Comparison of ENCODE assay signal across 1 fruit fly cellular context in the genomic region with DNA sequence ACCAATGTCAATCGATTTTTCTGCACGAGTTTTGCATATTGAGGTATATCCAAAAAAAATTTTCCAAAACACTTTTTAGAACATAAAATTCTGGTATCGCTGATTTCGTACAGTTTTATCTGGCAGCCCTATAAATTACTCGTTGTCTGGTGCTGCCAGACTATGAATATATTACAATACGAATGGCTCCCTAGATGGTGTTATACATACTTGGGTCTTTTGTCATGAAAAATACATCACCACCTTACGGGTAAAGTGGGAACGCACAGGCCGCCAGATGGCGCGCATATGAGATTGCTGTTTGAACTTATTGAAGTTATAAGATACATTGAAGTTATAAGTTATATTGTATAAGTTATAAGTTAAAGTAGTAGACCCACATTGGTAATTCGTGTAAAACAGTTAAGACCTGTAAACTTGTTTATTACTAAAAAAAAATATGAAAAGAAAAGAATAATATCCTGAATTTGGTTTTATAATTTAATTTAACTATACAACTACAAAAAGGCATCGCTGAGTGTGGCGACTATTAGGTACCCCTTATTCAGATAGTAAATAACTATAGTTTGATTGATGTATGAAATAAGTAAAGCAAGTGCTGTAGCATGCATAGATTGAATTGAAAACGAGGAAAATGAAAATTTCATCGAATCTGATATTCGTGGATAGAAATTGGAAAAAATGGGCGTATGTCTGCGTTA.
TF ChIP-seq lines count a peak whose summit lies in the region.

No protein-coding gene starts in this region.

TF ChIP-seq in whole organism, embryonic, 481 proteins besides CTCF, POLR2A, EP300 and RAD21 (continued from another document and continues in another):
- TF ChIP-seq odd (GFP tag; optimal IDR thresholded peaks at IDR 0.05; lab: Kevin White, UChicago), result no peak
- peak; percentile 22 for TF ChIP-seq CG9876 (GFP tag; optimal IDR thresholded peaks at IDR 0.05; lab: Kevin White, UChicago)
- TF ChIP-seq ara (GFP tag; IDR thresholded peaks at IDR 0.05; lab: Robert Waterston, UW), result peak; percentile 68
- TF ChIP-seq Ada2b (GFP tag; IDR thresholded peaks at IDR 0.05; lab: Robert Waterston, UW), result peak; percentile 27; the same call in 1 of the 2 replicates
- TF ChIP-seq CG13287 (GFP tag; IDR thresholded peaks at IDR 0.05; lab: Robert Waterston, UW; ENCODE audit: partially characterized antibody), result peak; percentile 78
- TF ChIP-seq HLHmδ (GFP tag; optimal IDR thresholded peaks at IDR 0.05; lab: Kevin White, UChicago), result no peak
- peak; percentile 69 for TF ChIP-seq E2f2 (GFP tag; IDR thresholded peaks at IDR 0.05; lab: Robert Waterston, UW)
- no peak for TF ChIP-seq CG17568 (GFP tag; optimal IDR thresholded peaks at IDR 0.05; lab: Kevin White, UChicago)
- TF ChIP-seq HmgD (GFP tag; optimal IDR thresholded peaks at IDR 0.05; lab: Kevin White, UChicago), result peak; percentile 65
- peak; percentile 73 for TF ChIP-seq CG15696 (tag; optimal IDR thresholded peaks at IDR 0.05; lab: Kevin White, UChicago)
- TF ChIP-seq lola (GFP tag; optimal IDR thresholded peaks at IDR 0.05; lab: Kevin White, UChicago), result no peak
- no peak for TF ChIP-seq D19B (GFP tag; optimal IDR thresholded peaks at IDR 0.05; lab: Kevin White, UChicago)
- TF ChIP-seq Blimp-1 (GFP tag; optimal IDR thresholded peaks at IDR 0.05; lab: Kevin White, UChicago), result peak; percentile 33
- TF ChIP-seq Atf3 (GFP tag; optimal IDR thresholded peaks at IDR 0.05; lab: Kevin White, UChicago), result peak; percentile 50
- TF ChIP-seq CG6791 (GFP tag; IDR thresholded peaks at IDR 0.05; lab: Robert Waterston, UW; ENCODE audit: partially characterized antibody), result peak; percentile 69
- TF ChIP-seq Hr51 (GFP tag; optimal IDR thresholded peaks at IDR 0.05; lab: Kevin White, UChicago), result peak in 1 of 2 experiments; percentile 34
- no peak for TF ChIP-seq CG31441 (GFP tag; IDR thresholded peaks at IDR 0.05; lab: Robert Waterston, UW)
- TF ChIP-seq crol (GFP tag; IDR thresholded peaks at IDR 0.05; lab: Robert Waterston, UW), result no peak
- TF ChIP-seq CG12391 (tag; optimal IDR thresholded peaks at IDR 0.05; lab: Kevin White, UChicago), result peak; percentile 40
- TF ChIP-seq shn (GFP tag; optimal IDR thresholded peaks at IDR 0.05; lab: Kevin White, UChicago), result peak; percentile 48
- TF ChIP-seq scrt (GFP tag; optimal IDR thresholded peaks at IDR 0.05; lab: Kevin White, UChicago), result no peak
- TF ChIP-seq amos (GFP tag; IDR thresholded peaks at IDR 0.05; lab: Robert Waterston, UW; ENCODE audit: partially characterized antibody), result peak; percentile 54; the same call in 1 of the 2 replicates
- no peak for TF ChIP-seq Ravus (GFP tag; IDR thresholded peaks at IDR 0.05; lab: Robert Waterston, UW)
- TF ChIP-seq CG10979 (tag; optimal IDR thresholded peaks at IDR 0.05; lab: Kevin White, UChicago), result peak; percentile 54
- no peak for TF ChIP-seq TFAM (GFP tag; optimal IDR thresholded peaks at IDR 0.05; lab: Kevin White, UChicago)
- no peak for TF ChIP-seq CrebB (tag; optimal IDR thresholded peaks at IDR 0.05; lab: Kevin White, UChicago)
- TF ChIP-seq nerfin-2 (GFP tag; IDR thresholded peaks at IDR 0.05; lab: Robert Waterston, UW; ENCODE audit: partially characterized antibody), result peak; percentile 41
- no peak for TF ChIP-seq gcm (GFP tag; optimal IDR thresholded peaks at IDR 0.05; lab: Kevin White, UChicago)
- peak; percentile 86 for TF ChIP-seq stwl (tag; optimal IDR thresholded peaks at IDR 0.05; lab: Kevin White, UChicago)
- TF ChIP-seq trem (tag; optimal IDR thresholded peaks at IDR 0.05; lab: Kevin White, UChicago), result peak; percentile 51
- peak; percentile 55 for TF ChIP-seq CG12769 (tag; optimal IDR thresholded peaks at IDR 0.05; lab: Kevin White, UChicago)
- TF ChIP-seq Ets65A (GFP tag; lab: Kevin White, UChicago), result peak; percentile 97
- TF ChIP-seq Spps (tag; optimal IDR thresholded peaks at IDR 0.05; lab: Kevin White, UChicago), result no peak
- peak; percentile 59 for TF ChIP-seq Nf-YA (GFP tag; IDR thresholded peaks at IDR 0.05; lab: Robert Waterston, UW)
- no peak for TF ChIP-seq CG4360 (GFP tag; IDR thresholded peaks at IDR 0.05; lab: Robert Waterston, UW)
- TF ChIP-seq so (GFP tag; IDR thresholded peaks at IDR 0.05; lab: Robert Waterston, UW), result no peak; the same call in 2 of the 3 replicates
- peak; percentile 53 for TF ChIP-seq maf-S (GFP tag; optimal IDR thresholded peaks at IDR 0.05; lab: Kevin White, UChicago)
- peak; percentile 76 for TF ChIP-seq CG10267 (tag; optimal IDR thresholded peaks at IDR 0.05; lab: Kevin White, UChicago)
- TF ChIP-seq CG13123 (GFP tag; optimal IDR thresholded peaks at IDR 0.05; lab: Kevin White, UChicago), result peak; percentile 47
- TF ChIP-seq D19A (tag; optimal IDR thresholded peaks at IDR 0.05; lab: Kevin White, UChicago), result peak; percentile 2
- no peak for TF ChIP-seq CG7745 (tag; optimal IDR thresholded peaks at IDR 0.05; lab: Kevin White, UChicago)
- TF ChIP-seq CG12942 (GFP tag; optimal IDR thresholded peaks at IDR 0.05; lab: Kevin White, UChicago), result peak; percentile 38
- TF ChIP-seq CG31224 (GFP tag; IDR thresholded peaks at IDR 0.05; lab: Robert Waterston, UW), result no peak
- TF ChIP-seq nmo (GFP tag; optimal IDR thresholded peaks at IDR 0.05; lab: Kevin White, UChicago), result peak; percentile 52
- TF ChIP-seq Atf6 (GFP tag; IDR thresholded peaks at IDR 0.05; lab: Robert Waterston, UW), result no peak
- TF ChIP-seq kah (GFP tag; optimal IDR thresholded peaks at IDR 0.05; lab: Kevin White, UChicago), result no peak
- peak; percentile 69 for TF ChIP-seq Sox102F (GFP tag; optimal IDR thresholded peaks at IDR 0.05; lab: Kevin White, UChicago)
- no peak for TF ChIP-seq zen2 (GFP tag; IDR thresholded peaks at IDR 0.05; lab: Robert Waterston, UW; ENCODE audit: partially characterized antibody)
- TF ChIP-seq Rfx (GFP tag; IDR thresholded peaks at IDR 0.05; lab: Robert Waterston, UW), result peak; percentile 89
- peak; percentile 54 for TF ChIP-seq Hr3 (GFP tag; optimal IDR thresholded peaks at IDR 0.05; lab: Kevin White, UChicago)
- TF ChIP-seq chm (GFP tag; IDR thresholded peaks at IDR 0.05; lab: Robert Waterston, UW), result peak; percentile 48
- TF ChIP-seq CG34422 (GFP tag; IDR thresholded peaks at IDR 0.05; lab: Robert Waterston, UW), result 0 out of 3 replicates have a peak, but pooled peaks have one; percentile 28
- TF ChIP-seq Meics (GFP tag; optimal IDR thresholded peaks at IDR 0.05; lab: Kevin White, UChicago), result peak; percentile 47
- peak; percentile 71 for TF ChIP-seq CG14441 (GFP tag; IDR thresholded peaks at IDR 0.05; lab: Robert Waterston, UW)
- TF ChIP-seq tx (GFP tag; optimal IDR thresholded peaks at IDR 0.05; lab: Kevin White, UChicago), result no peak
- TF ChIP-seq CG4617 (GFP tag; optimal IDR thresholded peaks at IDR 0.05; lab: Kevin White, UChicago; ENCODE audit: borderline replicate concordance), result peak; percentile 47
- peak; percentile 41 for TF ChIP-seq phol (tag; optimal IDR thresholded peaks at IDR 0.05; lab: Kevin White, UChicago)
- no peak for TF ChIP-seq ash1 (GFP tag; optimal IDR thresholded peaks at IDR 0.05; lab: Kevin White, UChicago)
- TF ChIP-seq CG16863 (GFP tag; optimal IDR thresholded peaks at IDR 0.05; lab: Kevin White, UChicago), result peak; percentile 28
- TF ChIP-seq fd96Cb (tag; optimal IDR thresholded peaks at IDR 0.05; lab: Kevin White, UChicago), result peak; percentile 33
- TF ChIP-seq pros (GFP tag; optimal IDR thresholded peaks at IDR 0.05; lab: Kevin White, UChicago), result no peak
- no peak for TF ChIP-seq dimm (GFP tag; IDR thresholded peaks at IDR 0.05; lab: Robert Waterston, UW)
- peak; percentile 3 for TF ChIP-seq cato (GFP tag; optimal IDR thresholded peaks at IDR 0.05; lab: Kevin White, UChicago; ENCODE audit: borderline replicate concordance)
- TF ChIP-seq CG15269 (tag; optimal IDR thresholded peaks at IDR 0.05; lab: Kevin White, UChicago), result no peak
- TF ChIP-seq crc (GFP tag; optimal IDR thresholded peaks at IDR 0.05; lab: Kevin White, UChicago), result no peak
- TF ChIP-seq CG11723 (GFP tag; optimal IDR thresholded peaks at IDR 0.05; lab: Kevin White, UChicago), result no peak
- peak; percentile 68 for TF ChIP-seq HmgZ (tag; optimal IDR thresholded peaks at IDR 0.05; lab: Kevin White, UChicago)
- TF ChIP-seq CG10209 (GFP tag; optimal IDR thresholded peaks at IDR 0.05; lab: Kevin White, UChicago), result peak; percentile 15
- TF ChIP-seq Elba2 (GFP tag; optimal IDR thresholded peaks at IDR 0.05; lab: Kevin White, UChicago), result peak; percentile 41
- no peak for TF ChIP-seq NC2α (GFP tag; optimal IDR thresholded peaks at IDR 0.05; lab: Kevin White, UChicago)
- peak; percentile 26; the same call in 1 of the 2 replicates for TF ChIP-seq wdn (GFP tag; IDR thresholded peaks at IDR 0.05; lab: Robert Waterston, UW)
- TF ChIP-seq CG9437 (GFP tag; optimal IDR thresholded peaks at IDR 0.05; lab: Kevin White, UChicago), result no peak
- TF ChIP-seq fd102C (GFP tag; optimal IDR thresholded peaks at IDR 0.05; lab: Kevin White, UChicago), result peak; percentile 12
- TF ChIP-seq CG6254 (GFP tag; optimal IDR thresholded peaks at IDR 0.05; lab: Kevin White, UChicago), result no peak
- no peak for TF ChIP-seq usp (GFP tag; optimal IDR thresholded peaks at IDR 0.05; lab: Kevin White, UChicago)
- no peak for TF ChIP-seq da (GFP tag; optimal IDR thresholded peaks at IDR 0.05; lab: Kevin White, UChicago)
- peak; percentile 78 for TF ChIP-seq CG7987 (GFP tag; optimal IDR thresholded peaks at IDR 0.05; lab: Kevin White, UChicago)
- peak; percentile 46 for TF ChIP-seq p53 (GFP tag; optimal IDR thresholded peaks at IDR 0.05; lab: Kevin White, UChicago)
- peak; percentile 38 for TF ChIP-seq CG3163 (GFP tag; optimal IDR thresholded peaks at IDR 0.05; lab: Kevin White, UChicago)
- TF ChIP-seq CG1233 (GFP tag; optimal IDR thresholded peaks at IDR 0.05; lab: Kevin White, UChicago), result peak; percentile 62
- TF ChIP-seq Asciz (GFP tag; optimal IDR thresholded peaks at IDR 0.05; lab: Kevin White, UChicago), result no peak
- peak; percentile 29 for TF ChIP-seq pho (GFP tag; optimal IDR thresholded peaks at IDR 0.05; lab: Kevin White, UChicago)
- peak; percentile 41 for TF ChIP-seq ewg (GFP tag; optimal IDR thresholded peaks at IDR 0.05; lab: Kevin White, UChicago)
- TF ChIP-seq CG15073 (GFP tag; optimal IDR thresholded peaks at IDR 0.05; lab: Kevin White, UChicago), result peak; percentile 25
- peak; percentile 83 for TF ChIP-seq Xbp1 (GFP tag; optimal IDR thresholded peaks at IDR 0.05; lab: Kevin White, UChicago)
- TF ChIP-seq Sry-δ (GFP tag; optimal IDR thresholded peaks at IDR 0.05; lab: Kevin White, UChicago), result peak; percentile 47
- no peak for TF ChIP-seq run (tag; optimal IDR thresholded peaks at IDR 0.05; lab: Kevin White, UChicago)
- TF ChIP-seq CG12104 (GFP tag; optimal IDR thresholded peaks at IDR 0.05; lab: Kevin White, UChicago), result no peak
- TF ChIP-seq Dbx (GFP tag; IDR thresholded peaks at IDR 0.05; lab: Robert Waterston, UW), result peak; percentile 76; the same call in 2 of the 3 replicates
- no peak for TF ChIP-seq CG1792 (GFP tag; optimal IDR thresholded peaks at IDR 0.05; lab: Kevin White, UChicago)
- no peak for TF ChIP-seq CG12219 (GFP tag; optimal IDR thresholded peaks at IDR 0.05; lab: Kevin White, UChicago)
- TF ChIP-seq CG17361 (GFP tag; IDR thresholded peaks at IDR 0.05; lab: Robert Waterston, UW), result peak; percentile 63
- TF ChIP-seq ssp (GFP tag; IDR thresholded peaks at IDR 0.05; lab: Robert Waterston, UW), result peak; percentile 42; the same call in 1 of the 2 replicates
- TF ChIP-seq hbn (GFP tag; IDR thresholded peaks at IDR 0.05; lab: Robert Waterston, UW; ENCODE audit: partially characterized antibody), result peak; percentile 34; the same call in 1 of the 2 replicates
- TF ChIP-seq eyg (GFP tag; optimal IDR thresholded peaks at IDR 0.05; lab: Kevin White, UChicago), result peak; percentile 4
- TF ChIP-seq CG16779 (GFP tag; IDR thresholded peaks at IDR 0.05; lab: Robert Waterston, UW), result peak; percentile 70
- peak; percentile 42; the same call in 1 of the 2 replicates for TF ChIP-seq CG9215 (GFP tag; IDR thresholded peaks at IDR 0.05; lab: Robert Waterston, UW)
- peak; percentile 36 for TF ChIP-seq Oli (tag; optimal IDR thresholded peaks at IDR 0.05; lab: Kevin White, UChicago)
- no peak for TF ChIP-seq br (optimal IDR thresholded peaks at IDR 0.05; lab: Kevin White, UChicago)
- TF ChIP-seq CG9727 (GFP tag; optimal IDR thresholded peaks at IDR 0.05; lab: Kevin White, UChicago), result peak; percentile 26
- peak; percentile 76 for TF ChIP-seq CG8290 (GFP tag; optimal IDR thresholded peaks at IDR 0.05; lab: Kevin White, UChicago)
- TF ChIP-seq CG8290 (tag; optimal IDR thresholded peaks at IDR 0.05; lab: Kevin White, UChicago), result no peak
- no peak for TF ChIP-seq trh (GFP tag; optimal IDR thresholded peaks at IDR 0.05; lab: Kevin White, UChicago)
- peak; percentile 43 for TF ChIP-seq pnt (GFP tag; optimal IDR thresholded peaks at IDR 0.05; lab: Kevin White, UChicago)
- TF ChIP-seq CG31365 (tag; optimal IDR thresholded peaks at IDR 0.05; lab: Kevin White, UChicago), result peak; percentile 57
- TF ChIP-seq ac (GFP tag; optimal IDR thresholded peaks at IDR 0.05; lab: Kevin White, UChicago), result no peak
- no peak for TF ChIP-seq pb (GFP tag; optimal IDR thresholded peaks at IDR 0.05; lab: Kevin White, UChicago)
- no peak for TF ChIP-seq CG15479 (GFP tag; optimal IDR thresholded peaks at IDR 0.05; lab: Kevin White, UChicago)
- TF ChIP-seq CG11093 (GFP tag; IDR thresholded peaks at IDR 0.05; lab: Robert Waterston, UW), result no peak
- no peak for TF ChIP-seq Vsx1 (GFP tag; optimal IDR thresholded peaks at IDR 0.05; lab: Kevin White, UChicago)
- no peak for TF ChIP-seq CG3726 (GFP tag; IDR thresholded peaks at IDR 0.05; lab: Robert Waterston, UW)
- TF ChIP-seq zf30C (GFP tag; optimal IDR thresholded peaks at IDR 0.05; lab: Kevin White, UChicago), result no peak
- peak; percentile 53 for TF ChIP-seq caup (GFP tag; optimal IDR thresholded peaks at IDR 0.05; lab: Kevin White, UChicago; ENCODE audit: severe bottlenecking)
- no peak for TF ChIP-seq Hmx (GFP tag; optimal IDR thresholded peaks at IDR 0.05; lab: Kevin White, UChicago)
- TF ChIP-seq CG1647 (GFP tag; optimal IDR thresholded peaks at IDR 0.05; lab: Kevin White, UChicago), result no peak
- no peak for TF ChIP-seq abd-A (tag; optimal IDR thresholded peaks at IDR 0.05; lab: Kevin White, UChicago)
- TF ChIP-seq sisA (GFP tag; IDR thresholded peaks at IDR 0.05; lab: Robert Waterston, UW), result peak; percentile 54
- TF ChIP-seq pzg (GFP tag; optimal IDR thresholded peaks at IDR 0.05; lab: Kevin White, UChicago), result peak; percentile 48
- TF ChIP-seq ci (GFP tag; IDR thresholded peaks at IDR 0.05; lab: Robert Waterston, UW), result peak; percentile 89
- TF ChIP-seq pita (GFP tag; optimal IDR thresholded peaks at IDR 0.05; lab: Kevin White, UChicago), result peak; percentile 71
- peak; percentile 73 for TF ChIP-seq onecut (GFP tag; IDR thresholded peaks at IDR 0.05; lab: Robert Waterston, UW)
- peak; percentile 41 for TF ChIP-seq jumu (GFP tag; optimal IDR thresholded peaks at IDR 0.05; lab: Kevin White, UChicago)
- no peak for TF ChIP-seq ems (GFP tag; optimal IDR thresholded peaks at IDR 0.05; lab: Kevin White, UChicago)
